Worm (Caenorhabditis elegans): ENCODE measurements around the gene F56H9.9.
A peak's percentile ranks its signal among the peaks of the same experiment; 100 is the strongest.

DNA sequence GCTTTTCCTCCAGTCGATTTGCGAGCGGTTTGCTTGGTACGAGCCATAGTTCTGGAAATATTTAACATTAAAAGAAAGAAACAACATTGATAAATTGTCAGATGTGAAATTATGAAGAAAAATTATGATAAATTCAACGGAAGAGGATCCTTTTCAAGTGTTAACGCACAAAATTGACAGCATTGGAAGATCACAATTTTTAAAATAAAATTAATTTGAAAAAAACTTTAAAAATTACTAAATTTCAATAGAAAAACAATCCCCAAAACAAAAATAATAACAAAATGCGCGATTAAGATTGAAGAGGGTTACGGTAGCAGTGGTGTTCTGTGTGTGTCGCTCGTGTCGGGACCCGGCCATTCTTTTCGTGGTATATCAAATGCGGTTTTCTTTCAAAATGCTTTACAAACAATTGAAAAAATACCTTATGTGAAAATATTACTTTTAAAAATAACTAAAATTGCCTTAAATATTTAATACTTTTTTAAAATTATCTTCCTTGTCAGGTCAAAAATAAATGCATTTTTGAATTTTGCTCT lies 36.1 kb upstream of the F56H9.9 start, which contains the start of gene his-74:
- no peak for TF ChIP-seq elt-3 (tag; optimal IDR thresholded peaks at IDR 0.05)
- TF ChIP-seq lsy-2 (tag; optimal IDR thresholded peaks at IDR 0.05): peak; percentile 63
